Worm (Caenorhabditis elegans): ENCODE data around the gene C06B8.3.
A peak's percentile ranks its signal among the peaks of the same experiment; 100 is the strongest.

The C06B8.3 gene

DNA sequence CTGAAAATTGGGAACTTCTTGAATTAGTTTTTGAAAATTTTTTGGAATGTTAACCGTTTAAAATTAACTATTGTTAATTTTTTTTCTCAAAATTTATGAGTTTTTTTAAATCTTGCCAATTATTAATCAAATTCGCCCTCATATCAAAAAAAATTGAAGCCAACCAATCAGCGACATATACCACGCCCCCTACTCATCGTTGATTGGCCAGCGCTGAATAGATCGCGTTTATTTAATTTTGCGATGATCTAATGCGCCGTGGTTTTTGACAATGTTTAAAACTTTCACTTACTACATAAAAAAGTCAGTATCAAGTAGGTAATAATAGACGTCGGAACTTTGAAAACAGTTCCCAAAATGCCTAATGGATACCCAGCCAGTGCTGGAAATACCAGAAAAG, 42.1 kb downstream of the C06B8.3 start:
- TF ChIP-seq Y56A3A.18 (GFP tag; IDR thresholded peaks at IDR 0.05) (no peak), tbp1 (GFP tag; optimal IDR thresholded peaks at IDR 0.05) (no peak), bed-1 (GFP tag; IDR thresholded peaks at IDR 0.05) (no peak), F10E7.11 (tag; optimal IDR thresholded peaks at IDR 0.05) (no peak), hmg-1.2 (GFP tag; IDR thresholded peaks at IDR 0.05) (no peak), Y53G8AR.9 (GFP tag; conservative IDR thresholded peaks at IDR 0.05) (no peak), madf-3 (GFP tag; IDR thresholded peaks at IDR 0.05) (no peak), ztf-26 (tag; optimal IDR thresholded peaks at IDR 0.05) (no peak), nhr-179 (tag; optimal IDR thresholded peaks at IDR 0.05) (no peak), K11D2.4 (GFP tag; IDR thresholded peaks at IDR 0.05) (no peak), unc-62 (GFP tag; optimal IDR thresholded peaks at IDR 0.05) (no peak), gei-17 (GFP tag; optimal IDR thresholded peaks at IDR 0.05) (no peak), cebp-1 (GFP tag; IDR thresholded peaks at IDR 0.05) (no peak), cebp-1 (tag; optimal IDR thresholded peaks at IDR 0.05) (no peak), lin-40 (tag; optimal IDR thresholded peaks at IDR 0.05) (no peak), chd-7 (tag; optimal IDR thresholded peaks at IDR 0.05) (no peak), lag-1 (GFP tag; IDR thresholded peaks at IDR 0.05) (no peak), dox-1 (GFP tag; IDR thresholded peaks at IDR 0.05) (no peak), snpc-1.3 (tag; optimal IDR thresholded peaks at IDR 0.05; ENCODE audit: insufficient read depth) (no peak), Y95B8A.8 (GFP tag; IDR thresholded peaks at IDR 0.05) (no peak), rpc-1 (optimal IDR thresholded peaks at IDR 0.05) (no peak), rpc-1 (tag; optimal IDR thresholded peaks at IDR 0.05) (no peak)

DNA sequence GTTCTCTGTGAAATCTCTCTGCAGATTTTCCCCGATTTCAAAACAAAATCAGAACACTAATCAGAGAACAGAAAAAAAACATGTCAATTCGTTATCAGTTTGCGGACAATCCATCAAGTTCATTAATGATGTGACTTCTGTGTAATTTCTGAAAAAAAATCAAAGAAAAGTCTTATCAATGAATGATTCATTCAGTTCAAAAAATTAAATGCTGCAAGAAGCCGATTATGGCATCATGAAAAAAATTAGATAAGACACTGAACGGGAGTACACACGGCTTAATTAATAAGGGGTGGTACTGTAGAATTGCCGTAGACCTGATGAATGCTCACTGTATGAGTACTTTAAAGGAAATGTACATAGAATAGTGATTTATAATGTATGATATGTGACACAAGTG, 48.3 kb downstream of the C06B8.3 start:
- TF ChIP-seq nhr-80 (tag; optimal IDR thresholded peaks at IDR 0.05), result peak; percentile 84
- TF ChIP-seq nhr-179 (tag; optimal IDR thresholded peaks at IDR 0.05), result no peak

DNA sequence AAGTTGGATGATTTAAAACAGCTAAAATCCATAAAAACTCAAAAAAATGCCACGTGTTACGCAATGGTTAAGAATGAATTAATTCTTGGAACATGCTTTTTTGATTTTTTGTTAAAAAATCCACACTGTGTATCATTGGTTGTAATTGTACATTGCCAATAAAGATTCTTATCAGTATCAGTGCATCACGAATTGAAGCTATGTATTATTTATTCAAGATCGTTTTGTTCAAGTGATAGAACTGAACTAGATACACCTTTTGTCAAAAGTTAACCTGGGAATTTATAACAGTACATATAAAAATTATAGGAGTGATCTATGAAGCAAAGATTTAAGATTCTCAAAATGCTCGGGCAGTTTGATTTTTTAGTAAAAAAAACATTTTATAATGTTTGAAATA, 49.8 kb downstream of the C06B8.3 start:
- TF ChIP-seq F23B12.7 (tag; optimal IDR thresholded peaks at IDR 0.05; ENCODE audit: insufficient read depth), result no peak
- TF ChIP-seq attf-5 (GFP tag; optimal IDR thresholded peaks at IDR 0.05), result no peak
- no peak for TF ChIP-seq ZK185.1 (tag; optimal IDR thresholded peaks at IDR 0.05; ENCODE audit: poor library complexity, severe bottlenecking)
- TF ChIP-seq K11D2.4 (GFP tag; IDR thresholded peaks at IDR 0.05), result no peak
- TF ChIP-seq nhr-90 (tag; optimal IDR thresholded peaks at IDR 0.05), result no peak
- no peak for TF ChIP-seq ccch-3 (GFP tag; optimal IDR thresholded peaks at IDR 0.05)
- TF ChIP-seq sea-2 (GFP tag; IDR thresholded peaks at IDR 0.05), result no peak
- TF ChIP-seq lin-35 (GFP tag; optimal IDR thresholded peaks at IDR 0.05), result no peak
- no peak for TF ChIP-seq B0336.3 (GFP tag; IDR thresholded peaks at IDR 0.05)
- TF ChIP-seq lsy-27 (tag; optimal IDR thresholded peaks at IDR 0.05; ENCODE audit: borderline replicate concordance, insufficient read depth), result no peak
- TF ChIP-seq mel-28 (tag; optimal IDR thresholded peaks at IDR 0.05; ENCODE audit: borderline replicate concordance), result no peak
- TF ChIP-seq D2030.7 (GFP tag; IDR thresholded peaks at IDR 0.05), result no peak
- no peak for TF ChIP-seq let-607 (tag; optimal IDR thresholded peaks at IDR 0.05)
